Fruit fly (Drosophila melanogaster) whole organism, wandering third instar larva: Measurements from ENCODE around the gene Mulk.

ENCODE experiments used
- CG9705 ChIP-seq: fragments of 200-800 bp; sonication (Bioruptor generic); optimal IDR thresholded peaks from 2 replicates; lab custom pipeline; 2018; ENCODE audit warnings: missing biosample characterization, mild to moderate bottlenecking, missing genetic modification characterization
- Dfd ChIP-seq: fragments of >200 bp; optimal IDR thresholded peaks from 2 replicates; lab custom pipeline; 2017; ENCODE audit warnings: missing biosample characterization, missing genetic modification characterization
- Dif ChIP-seq: fragments of 200-275, 200-300 bp; sonication (Bioruptor generic); optimal IDR thresholded peaks from 2 replicates; lab custom pipeline; 2018; ENCODE audit warnings: missing biosample characterization, missing genetic modification characterization; ENCODE audit not compliant: partially characterized antibody
- Hr83 ChIP-seq: fragments of 200-300 bp; sonication (Bioruptor generic); optimal IDR thresholded peaks from 2 replicates; lab custom pipeline; 2016; ENCODE audit warnings: missing biosample characterization, mild to moderate bottlenecking, missing genetic modification characterization, moderate library complexity; ENCODE audit not compliant: poor library complexity, severe bottlenecking
- Jra ChIP-seq: sonication (Bioruptor generic); optimal IDR thresholded peaks from 2 replicates; lab custom pipeline; 2016; ENCODE audit warnings: missing biosample characterization, missing genetic modification characterization
- OdsH ChIP-seq: fragments of 200-800 bp; sonication (Bioruptor generic); optimal IDR thresholded peaks from 2 replicates; lab custom pipeline; 2016; ENCODE audit warnings: missing biosample characterization, mild to moderate bottlenecking, missing genetic modification characterization
- Vsx2 ChIP-seq: fragments of 200-300, 225-300 bp; sonication (Bioruptor generic); optimal IDR thresholded peaks from 2 replicates; lab custom pipeline; 2018; ENCODE audit warnings: missing biosample characterization, missing genetic modification characterization; ENCODE audit not compliant: partially characterized antibody
- dsf ChIP-seq: sonication (Bioruptor generic); optimal IDR thresholded peaks from 2 replicates; lab custom pipeline; 2016; ENCODE audit warnings: missing biosample characterization, missing genetic modification characterization, borderline replicate concordance
- ey ChIP-seq: fragments of 200-800 bp; sonication (Bioruptor generic); optimal IDR thresholded peaks from 2 replicates; lab custom pipeline; 2016; ENCODE audit warnings: missing biosample characterization, missing genetic modification characterization
- psq ChIP-seq: fragments of 200-800 bp; sonication (Bioruptor generic); optimal IDR thresholded peaks from 3 replicates; lab custom pipeline; 2017; ENCODE audit warnings: missing biosample characterization, mild to moderate bottlenecking, missing genetic modification characterization, moderate library complexity

DNA sequence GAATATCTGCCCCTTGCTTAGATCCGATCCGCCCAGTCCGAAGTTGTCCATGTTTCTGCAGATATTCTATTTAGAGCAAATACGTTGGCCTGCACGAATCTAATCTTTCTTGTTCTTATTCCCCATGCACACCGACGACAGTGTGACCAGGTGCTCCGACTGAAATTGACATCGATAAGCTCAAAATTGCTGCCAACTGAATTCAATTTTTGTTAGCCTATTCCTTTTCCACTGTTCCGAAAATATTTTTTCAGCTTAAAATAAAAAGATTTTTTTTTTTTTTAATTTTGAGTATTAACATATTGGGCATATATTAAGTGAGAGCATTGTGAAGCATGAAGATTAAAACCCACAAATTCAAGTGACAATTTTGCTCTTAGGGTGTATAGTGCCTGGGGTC lies 33.9 kb downstream of the Mulk start, which contains the start of gene nmd:
- no peak for TF ChIP-seq CG9705 (GFP tag; lab: Kevin White, UChicago)
- TF ChIP-seq Hr83 (GFP tag; lab: Kevin White, UChicago): no peak
- TF ChIP-seq Jra: no peak
- TF ChIP-seq Vsx2 (GFP tag; lab: Kevin White, UChicago): no peak
- TF ChIP-seq psq: no peak
- no peak for TF ChIP-seq Dif (GFP tag; lab: Kevin White, UChicago)
- no peak for TF ChIP-seq dsf (GFP tag; lab: Kevin White, UChicago)
- no peak for TF ChIP-seq OdsH (GFP tag; lab: Kevin White, UChicago)
- no peak for TF ChIP-seq ey (GFP tag; lab: Kevin White, UChicago)
- no peak for TF ChIP-seq Dfd (GFP tag; lab: Kevin White, UChicago)
